Worm (Caenorhabditis elegans) whole organism, mixed stage, embryonic: ENCODE results near the gene ceh-100.
"Not testable (repeated sequence)": the region's sequence is repeated elsewhere in the genome, so short reads cannot be mapped to it uniquely, and the experiment has no call there.

Source experiments
- M03D4.4 ChIP-seq: sonication (generic microtip); optimal IDR thresholded peaks from 2 replicates; lab custom pipeline; 2017; ENCODE audit warnings: mild to moderate bottlenecking, missing genetic modification characterization, missing compliant biosample characterization
- bed-3 ChIP-seq: fragments of 200-800 bp; sonication (Bioruptor generic); optimal IDR thresholded peaks from 3 replicates; lab custom pipeline; 2018; ENCODE audit warnings: mild to moderate bottlenecking, missing genetic modification characterization, moderate library complexity, missing compliant biosample characterization
- blmp-1 ChIP-seq: fragments of 150-350 bp; optimal IDR thresholded peaks from 2 replicates; lab custom pipeline; 2014; ENCODE audit warnings: missing biosample characterization, missing genetic modification characterization
- ceh-39 ChIP-seq: fragments of 150-350 bp; optimal IDR thresholded peaks from 2 replicates; lab custom pipeline; 2014; ENCODE audit warnings: missing biosample characterization, missing genetic modification characterization
- ceh-43 ChIP-seq: fragments of 200-800 bp; sonication (Bioruptor generic); optimal IDR thresholded peaks from 2 replicates; lab custom pipeline; 2018; ENCODE audit warnings: mild to moderate bottlenecking, missing genetic modification characterization, moderate library complexity, missing compliant biosample characterization
- ceh-83 ChIP-seq: fragments of 200-800 bp; sonication (Bioruptor generic); optimal IDR thresholded peaks from 2 replicates; lab custom pipeline; 2018; ENCODE audit warnings: mild to moderate bottlenecking, missing genetic modification characterization, missing compliant biosample characterization
- ces-1 ChIP-seq: fragments of 150-350 bp; optimal IDR thresholded peaks from 2 replicates; lab custom pipeline; 2014; ENCODE audit warnings: missing biosample characterization, missing genetic modification reagents, missing genetic modification characterization
- cnd-1 ChIP-seq: fragments of 200-800 bp; sonication (Bioruptor generic); optimal IDR thresholded peaks from 2 replicates; lab custom pipeline; 2018; ENCODE audit warnings: mild to moderate bottlenecking, missing genetic modification characterization, missing compliant biosample characterization
- elt-1 ChIP-seq: sonication (generic microtip); optimal IDR thresholded peaks from 2 replicates; lab custom pipeline; 2017; ENCODE audit warnings: missing genetic modification characterization, mild to moderate bottlenecking, missing compliant biosample characterization, antibody characterized with exemption, moderate library complexity, borderline replicate concordance; ENCODE audit not compliant: insufficient read depth
- elt-3 ChIP-seq: fragments of 150-350 bp; optimal IDR thresholded peaks from 2 replicates; lab custom pipeline; 2014; ENCODE audit warnings: missing biosample characterization, missing genetic modification characterization
- flh-1 ChIP-seq: fragments of 200-800 bp; sonication (Bioruptor generic); optimal IDR thresholded peaks from 2 replicates; lab custom pipeline; 2018; ENCODE audit warnings: mild to moderate bottlenecking, missing genetic modification characterization, moderate library complexity, missing compliant biosample characterization
- hlh-1 ChIP-seq: fragments of 150-350 bp; optimal IDR thresholded peaks from 2 replicates; lab custom pipeline; 2014; ENCODE audit warnings: missing biosample characterization, missing genetic modification reagents, missing genetic modification characterization
- lin-32 ChIP-seq: fragments of 200-800 bp; sonication (Bioruptor generic); optimal IDR thresholded peaks from 2 replicates; lab custom pipeline; 2018; ENCODE audit warnings: mild to moderate bottlenecking, missing genetic modification characterization, missing compliant biosample characterization
- lsy-2 ChIP-seq: fragments of 150-350 bp; optimal IDR thresholded peaks from 2 replicates; lab custom pipeline; 2014; ENCODE audit warnings: missing biosample characterization, missing genetic modification characterization
- mls-2 ChIP-seq: sonication (generic microtip); optimal IDR thresholded peaks from 2 replicates; lab custom pipeline; 2016; ENCODE audit warnings: mild to moderate bottlenecking, missing genetic modification characterization, moderate library complexity, missing compliant biosample characterization
- nhr-237 ChIP-seq: fragments of 150-350 bp; optimal IDR thresholded peaks from 2 replicates; lab custom pipeline; 2014; ENCODE audit warnings: missing biosample characterization, missing genetic modification characterization
- nhr-28 ChIP-seq: fragments of 150-350 bp; optimal IDR thresholded peaks from 2 replicates; lab custom pipeline; 2014; ENCODE audit warnings: missing biosample characterization, missing genetic modification characterization
- nhr-76 ChIP-seq: sonication (generic microtip); optimal IDR thresholded peaks from 2 replicates; lab custom pipeline; 2017; ENCODE audit warnings: missing biosample characterization, missing genetic modification characterization
- pha-4 ChIP-seq: fragments of 150-350 bp; optimal IDR thresholded peaks from 2 replicates; lab custom pipeline; 2018; ENCODE audit warnings: missing biosample characterization, missing genetic modification reagents, missing genetic modification characterization
- snpc-4 ChIP-seq: fragments of 150-350 bp; optimal IDR thresholded peaks from 2 replicates; lab custom pipeline; 2014; ENCODE audit warnings: missing biosample characterization, missing genetic modification characterization
- unc-120 ChIP-seq: sonication (generic microtip); optimal IDR thresholded peaks from 2 replicates; lab custom pipeline; 2017; ENCODE audit warnings: missing genetic modification characterization, missing compliant biosample characterization; ENCODE audit not compliant: poor library complexity, severe bottlenecking
- unc-39 ChIP-seq: fragments of 150-350 bp; optimal IDR thresholded peaks from 2 replicates; lab custom pipeline; 2014; ENCODE audit warnings: missing biosample characterization, missing genetic modification characterization
- zip-8 ChIP-seq: fragments of 150-350 bp; optimal IDR thresholded peaks from 2 replicates; lab custom pipeline; 2014; ENCODE audit warnings: missing biosample characterization, missing genetic modification characterization
- ztf-11 ChIP-seq: fragments of 150-350 bp; optimal IDR thresholded peaks from 2 replicates; lab custom pipeline; 2014; ENCODE audit warnings: missing biosample characterization, missing genetic modification characterization

Gene ceh-100

DNA sequence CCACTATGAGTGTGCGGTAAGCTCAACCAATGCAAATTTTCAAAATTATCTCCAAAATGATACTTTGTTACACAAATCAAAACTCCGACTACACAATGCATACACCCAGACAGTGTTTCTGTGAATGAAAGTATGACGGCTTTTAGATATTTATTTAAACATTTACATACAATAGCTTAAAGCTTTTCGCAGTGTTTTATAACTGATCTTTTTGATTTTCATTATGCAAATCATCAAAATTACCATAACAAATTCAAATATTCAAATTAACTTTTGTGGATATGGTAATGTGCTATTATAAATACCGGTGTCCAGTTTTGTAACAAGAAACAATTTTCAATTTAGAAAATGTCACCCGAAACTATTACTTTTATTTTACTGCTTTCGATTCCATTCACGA, 57.1 kb downstream of the ceh-100 start, which contains the start of the genes F49C5.5 and F49C5.10:
Gene F49C5.5 (minus strand): TSS at position 101 of the 400 bp plus-strand sequence.
Gene F49C5.10 (plus strand): TSS at position 344 of the 400 bp plus-strand sequence.
- TF ChIP-seq pha-4 (tag; lab: Kevin White, UChicago) (no peak), lin-32 (GFP tag; lab: Kevin White, UChicago) (no peak), ztf-11 (no peak), snpc-4 (tag; lab: Kevin White, UChicago) (no peak), ces-1 (GFP tag; lab: Kevin White, UChicago) (no peak), nhr-28 (no peak), flh-1 (GFP tag; lab: Kevin White, UChicago) (no peak), unc-39 (tag; lab: Kevin White, UChicago) (no peak)

DNA sequence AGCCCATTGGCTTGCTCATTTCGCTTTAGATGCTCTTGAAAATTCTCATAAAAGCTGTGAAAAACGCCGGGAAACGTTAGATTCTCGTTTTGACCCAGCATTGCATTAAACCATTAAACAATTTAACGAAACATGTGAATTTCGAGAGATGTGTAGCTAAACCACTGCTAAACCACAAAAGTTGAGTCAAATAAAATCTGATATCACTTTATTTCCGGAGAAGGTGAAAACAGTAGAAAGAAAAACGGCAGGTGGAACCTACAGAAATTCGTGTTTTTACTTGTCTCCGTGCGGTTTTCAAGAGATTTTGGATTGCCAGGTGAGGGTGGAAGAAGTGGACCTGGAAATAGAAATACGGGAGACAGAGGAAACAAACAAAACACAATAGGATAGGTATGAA, 58.9 kb downstream of the ceh-100 start, which contains the start of gene F49C5.9:
Gene F49C5.9 (minus strand): TSS at position 101 of the 400 bp plus-strand sequence.
- no peak for TF ChIP-seq flh-1 (GFP tag; lab: Kevin White, UChicago)
- TF ChIP-seq blmp-1 (tag; lab: Kevin White, UChicago), result no peak
- TF ChIP-seq nhr-76 (tag; lab: Kevin White, UChicago), result no peak
- TF ChIP-seq cnd-1 (tag; lab: Kevin White, UChicago), result no peak
- no peak for TF ChIP-seq nhr-28
- TF ChIP-seq zip-8, result no peak
- no peak for TF ChIP-seq ces-1 (GFP tag; lab: Kevin White, UChicago)
- TF ChIP-seq nhr-237, result no peak
- TF ChIP-seq ceh-43, result no peak
- no peak for TF ChIP-seq elt-1 (tag; lab: Kevin White, UChicago)
- no peak for TF ChIP-seq M03D4.4 (tag; lab: Kevin White, UChicago)
- no peak for TF ChIP-seq ceh-39
- TF ChIP-seq ztf-11, result no peak

DNA sequence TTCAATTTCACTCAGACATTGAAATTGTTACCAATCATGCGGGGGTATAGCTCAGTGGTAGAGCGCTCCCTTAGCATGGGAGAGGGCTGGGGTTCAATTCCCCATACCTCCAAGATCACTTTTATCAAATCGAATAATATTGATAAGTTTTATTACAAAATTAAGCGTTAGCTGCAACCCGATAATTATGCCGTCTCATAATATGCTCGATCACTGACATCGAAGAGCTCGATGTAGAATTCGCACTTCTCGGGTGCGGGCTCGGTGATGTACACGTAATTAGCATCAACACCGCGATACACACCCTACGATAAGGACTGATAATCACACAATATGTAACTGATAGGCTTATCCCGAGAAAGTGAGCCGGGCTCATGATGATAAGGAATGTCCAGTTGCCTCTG, 60.9 kb downstream of the ceh-100 start:
- TF ChIP-seq nhr-237 (no peak), mls-2 (no peak), M03D4.4 (tag; lab: Kevin White, UChicago) (no peak), ceh-39 (no peak)
- TF ChIP-seq, all 35 proteins: peak for 0

DNA sequence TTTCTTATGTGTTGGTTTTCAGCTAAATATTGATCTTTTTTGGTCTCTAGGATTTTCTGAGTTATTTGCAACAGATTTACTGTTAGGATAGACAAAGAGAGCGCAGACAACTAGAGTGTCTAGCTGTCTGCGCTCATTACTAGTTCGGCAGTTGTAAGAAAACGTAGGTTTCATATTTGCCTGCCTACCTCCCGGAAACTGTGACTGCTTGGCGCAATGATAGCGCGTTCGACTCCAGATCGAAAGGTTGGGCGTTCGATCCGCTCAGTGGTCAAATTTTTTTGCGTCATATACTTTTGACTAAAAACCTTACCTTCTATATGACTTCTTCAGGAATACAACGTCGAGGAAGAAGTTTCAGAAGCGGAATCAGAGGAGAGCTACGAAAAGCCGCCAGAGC, 64.1 kb downstream of the ceh-100 start:
- no peak for TF ChIP-seq unc-120 (tag; lab: Kevin White, UChicago)
- no peak for TF ChIP-seq unc-39 (tag; lab: Kevin White, UChicago)
- TF ChIP-seq lsy-2 (tag; lab: Kevin White, UChicago), result no peak
- TF ChIP-seq bed-3 (GFP tag; lab: Kevin White, UChicago), result no peak
- no peak for TF ChIP-seq ceh-83
- no peak for TF ChIP-seq hlh-1 (tag; lab: Kevin White, UChicago)
- no peak for TF ChIP-seq mls-2
- TF ChIP-seq elt-3 (tag; lab: Kevin White, UChicago), result no peak
- no peak for TF ChIP-seq M03D4.4 (tag; lab: Kevin White, UChicago)

DNA sequence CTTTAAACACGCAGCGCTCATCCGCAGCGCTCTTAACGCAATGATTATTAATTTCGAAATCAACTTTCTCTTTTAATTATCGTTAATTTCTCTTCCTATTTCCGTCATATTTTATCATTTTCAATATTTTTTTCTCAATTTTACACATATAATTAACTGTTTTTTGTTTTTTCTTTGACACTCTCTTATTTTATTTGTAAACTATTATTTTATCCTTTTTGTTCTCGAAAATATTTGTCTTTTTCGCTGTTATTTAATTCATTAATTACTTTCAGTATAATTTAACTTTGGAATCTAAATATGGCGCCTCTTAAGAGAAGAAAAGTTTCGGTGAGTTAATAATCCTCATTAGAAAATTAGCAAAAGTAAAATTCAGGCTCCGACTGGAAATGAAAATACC, 67.3 kb downstream of the ceh-100 start, which contains the start of gene F49C5.3:
Gene F49C5.3 (plus strand): TSS at position 301 of the 400 bp plus-strand sequence.
- TF ChIP-seq unc-39 (tag; lab: Kevin White, UChicago); elt-3 (tag; lab: Kevin White, UChicago); lin-32 (GFP tag; lab: Kevin White, UChicago): not testable (repeated sequence)
- TF ChIP-seq, all 35 proteins: peak for 0; not testable (repeated sequence) for 35

DNA sequence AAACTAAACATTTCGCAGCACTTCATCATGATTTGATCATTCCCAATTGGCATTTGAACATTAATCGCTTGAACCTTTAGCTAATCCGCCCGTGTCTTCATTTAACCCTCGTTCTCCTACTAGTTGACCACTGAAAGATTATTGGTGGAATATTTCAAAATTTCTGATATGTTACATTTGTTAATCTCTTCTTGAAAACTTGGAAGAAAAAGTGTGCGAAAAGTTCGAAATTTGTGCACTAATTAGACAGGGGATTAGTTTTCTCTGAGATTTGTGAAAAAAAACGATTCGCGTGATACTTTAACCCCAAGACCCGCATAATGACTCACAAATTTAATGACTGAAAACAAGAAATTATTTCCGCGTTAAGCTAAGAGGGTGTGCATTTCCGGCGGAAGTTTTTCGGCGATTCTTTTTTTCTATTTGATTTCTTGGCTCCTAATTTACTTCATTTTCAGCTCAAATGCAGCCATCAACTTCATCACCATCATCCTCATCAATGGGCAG, 68.1 kb downstream of the ceh-100 start, which contains the start of gene nimk-1:
Gene nimk-1 (plus strand): TSS at position 457 of the 507 bp plus-strand sequence.
- TF ChIP-seq M03D4.4 (tag; lab: Kevin White, UChicago), result no peak
- TF ChIP-seq ceh-83, result no peak
- TF ChIP-seq ces-1 (GFP tag; lab: Kevin White, UChicago), result no peak
- TF ChIP-seq, all 35 proteins: peak for 0
